Fruit fly (Drosophila melanogaster) whole organism, pupa: ENCODE measurements around the gene Cyt-b5-r.

Experiments used
- CG32121 ChIP-seq: fragments of 200-800 bp; sonication (Bioruptor generic); IDR thresholded peaks from 2 replicates; pipeline ENCODE4 v1.3.6; 2022; ENCODE audit warnings: missing biosample characterization, missing genetic modification characterization
- Pif1A ChIP-seq: fragments of 200-800 bp; sonication (Bioruptor generic); optimal IDR thresholded peaks from 3 replicates; lab custom pipeline; 2016; ENCODE audit warnings: missing biosample characterization, missing genetic modification characterization

dm6 chr2L:16824905-16825333 is 34.4 kb upstream of the Cyt-b5-r start, which contains the start of gene Cse1:
- TF ChIP-seq Pif1A (GFP tag; lab: Kevin White, UChicago) (no peak), CG32121 (GFP tag; lab: Robert Waterston, UW) (no peak)
